Worm (Caenorhabditis elegans) whole organism, young adult: Measurements from ENCODE around the gene cul-3.
A peak's percentile ranks its signal among the peaks of the same experiment; 100 is the strongest.

ENCODE experiments used
- B0336.3 ChIP-seq: fragments of 200-800 bp; sonication (Bioruptor generic); IDR thresholded peaks from 2 replicates; pipeline ENCODE4 v1.3.6; 2022; ENCODE audit warnings: missing genetic modification characterization, missing compliant biosample characterization
- C06A6.2 ChIP-seq: fragments of 200-800 bp; sonication (Bioruptor generic); conservative IDR thresholded peaks from 2 replicates; pipeline ENCODE4 v1.3.6; 2022; ENCODE audit warnings: missing genetic modification characterization, missing compliant biosample characterization
- D2030.7 ChIP-seq: fragments of 200-800 bp; sonication (Bioruptor generic); IDR thresholded peaks from 2 replicates; pipeline ENCODE4 v1.3.6; 2022; ENCODE audit warnings: missing genetic modification reagents, missing genetic modification characterization, missing compliant biosample characterization
- F23B12.7 ChIP-seq: sonication (generic microtip); optimal IDR thresholded peaks from 2 replicates; lab custom pipeline; 2017; ENCODE audit warnings: missing genetic modification characterization, mild to moderate bottlenecking, missing compliant biosample characterization, antibody characterized with exemption, moderate library complexity; ENCODE audit not compliant: insufficient read depth
- K11D2.4 ChIP-seq: fragments of 200-800 bp; sonication (Bioruptor generic); IDR thresholded peaks from 2 replicates; pipeline ENCODE4 v1.3.6; 2022; ENCODE audit warnings: missing genetic modification reagents, missing genetic modification characterization, missing compliant biosample characterization
- Y53F4B.3 ChIP-seq: fragments of 200-800 bp; sonication (Bioruptor generic); IDR thresholded peaks from 2 replicates; pipeline ENCODE4 v1.3.6; 2022; ENCODE audit warnings: missing genetic modification reagents, missing genetic modification characterization, missing compliant biosample characterization
- Y53G8AR.9 ChIP-seq: fragments of 200-800 bp; sonication (Bioruptor generic); conservative IDR thresholded peaks from 2 replicates; pipeline ENCODE4 v1.3.6; 2022; ENCODE audit warnings: missing genetic modification reagents, missing genetic modification characterization, missing compliant biosample characterization
- Y56A3A.18 ChIP-seq: fragments of 200-800 bp; sonication (Bioruptor generic); IDR thresholded peaks from 2 replicates; pipeline ENCODE4 v1.3.6; 2022; ENCODE audit warnings: missing genetic modification reagents, missing genetic modification characterization, missing compliant biosample characterization
- Y79H2A.3 ChIP-seq: fragments of 200-800 bp; sonication (Bioruptor generic); conservative IDR thresholded peaks from 2 replicates; pipeline ENCODE4 v1.3.6; 2022; ENCODE audit warnings: missing genetic modification reagents, missing genetic modification characterization, missing compliant biosample characterization
- ama-1 ChIP-seq, 3 experiments: fragments of 150-350 bp in 1 of 3; sonication (generic microtip) in 2 of 3; optimal IDR thresholded peaks; 2 replicates each; lab custom pipeline; 2014 to 2018; ENCODE audit warnings: missing biosample characterization in 2 of 3, missing genetic modification characterization in 2 of 3, missing genetic modification reagents in 2 of 3
- attf-3 ChIP-seq: fragments of 200-800 bp; sonication (Bioruptor generic); conservative IDR thresholded peaks from 2 replicates; pipeline ENCODE4 v1.3.6; 2022; ENCODE audit warnings: missing genetic modification reagents, missing genetic modification characterization, missing compliant biosample characterization
- attf-6 ChIP-seq: fragments of 200-800 bp; sonication (Bioruptor generic); IDR thresholded peaks from 2 replicates; pipeline ENCODE4 v1.3.6; 2022; ENCODE audit warnings: missing genetic modification reagents, missing genetic modification characterization, missing compliant biosample characterization
- bed-2 ChIP-seq: fragments of 200-800 bp; sonication (Bioruptor generic); IDR thresholded peaks from 2 replicates; pipeline ENCODE4 v1.3.6; 2022; ENCODE audit warnings: missing genetic modification reagents, missing genetic modification characterization, missing compliant biosample characterization
- cebp-1 ChIP-seq, 2 experiments: fragments of 200-800 bp in 1 of 2; sonication (Bioruptor generic) in 1 of 2; sonication (generic microtip) in 1 of 2; IDR thresholded peaks in 1 of 2; optimal IDR thresholded peaks in 1 of 2; 2 replicates each; pipeline versions ENCODE4 v1.3.6 to Lab custom; 2017 to 2022; ENCODE audit warnings: missing compliant biosample characterization in 2 of 2, missing genetic modification characterization in 2 of 2, mild to moderate bottlenecking in 1 of 2, missing genetic modification reagents in 1 of 2, moderate library complexity in 1 of 2
- cebp-2 ChIP-seq: fragments of 200-800 bp; sonication (Bioruptor generic); IDR thresholded peaks from 2 replicates; pipeline ENCODE4 v1.3.6; 2022; ENCODE audit warnings: missing genetic modification characterization, missing compliant biosample characterization
- ceh-100 ChIP-seq: fragments of 200-800 bp; sonication (Bioruptor generic); IDR thresholded peaks from 2 replicates; pipeline ENCODE4 v1.3.6; 2022; ENCODE audit warnings: missing genetic modification reagents, missing genetic modification characterization, missing compliant biosample characterization
- chd-7 ChIP-seq: sonication (generic microtip); optimal IDR thresholded peaks from 2 replicates; lab custom pipeline; 2016; ENCODE audit warnings: mild to moderate bottlenecking, missing genetic modification characterization, moderate library complexity, missing compliant biosample characterization
- dox-1 ChIP-seq: fragments of 200-800 bp; sonication (Bioruptor generic); IDR thresholded peaks from 2 replicates; pipeline ENCODE4 v1.3.6; 2022; ENCODE audit warnings: missing genetic modification reagents, missing genetic modification characterization, missing compliant biosample characterization
- dpl-1 ChIP-seq: fragments of 150-350 bp; optimal IDR thresholded peaks from 2 replicates; lab custom pipeline; 2014; ENCODE audit warnings: missing biosample characterization, missing genetic modification reagents, missing genetic modification characterization
- efl-1 ChIP-seq: fragments of 150-350 bp; optimal IDR thresholded peaks from 2 replicates; lab custom pipeline; 2014; ENCODE audit warnings: missing biosample characterization, missing genetic modification reagents, missing genetic modification characterization
- egrh-3 ChIP-seq: fragments of 200-800 bp; sonication (Bioruptor generic); IDR thresholded peaks from 2 replicates; pipeline ENCODE4 v1.3.6; 2022; ENCODE audit warnings: missing genetic modification reagents, missing genetic modification characterization, missing compliant biosample characterization
- ets-4 ChIP-seq: fragments of 200-800 bp; sonication (Bioruptor generic); optimal IDR thresholded peaks from 2 replicates; lab custom pipeline; 2018; ENCODE audit warnings: mild to moderate bottlenecking, missing genetic modification characterization, missing compliant biosample characterization
- hmg-20 ChIP-seq: fragments of 200-800 bp; sonication (Bioruptor generic); IDR thresholded peaks from 2 replicates; pipeline ENCODE4 v1.3.6; 2022; ENCODE audit warnings: missing genetic modification reagents, missing genetic modification characterization, missing compliant biosample characterization
- hsf-1 ChIP-seq: fragments of 200-800 bp; sonication (Bioruptor generic); IDR thresholded peaks from 2 replicates; pipeline ENCODE4 v1.3.6; 2022; ENCODE audit warnings: missing genetic modification reagents, missing genetic modification characterization, missing compliant biosample characterization
- lin-35 ChIP-seq, 3 experiments: fragments of 150-350 bp in 2 of 3; sonication (generic microtip) in 1 of 3; optimal IDR thresholded peaks; 2 replicates each; lab custom pipeline; 2014 to 2018; ENCODE audit warnings: missing biosample characterization in 3 of 3, missing genetic modification characterization in 3 of 3, missing genetic modification reagents in 3 of 3
- lin-54 ChIP-seq: fragments of 200-800 bp; sonication (Bioruptor generic); optimal IDR thresholded peaks from 2 replicates; lab custom pipeline; 2018; ENCODE audit warnings: mild to moderate bottlenecking, missing genetic modification characterization, missing compliant biosample characterization
- lsy-27 ChIP-seq: sonication (generic microtip); optimal IDR thresholded peaks from 2 replicates; lab custom pipeline; 2017; ENCODE audit warnings: missing genetic modification characterization, mild to moderate bottlenecking, missing compliant biosample characterization, antibody characterized with exemption, missing genotype, borderline replicate concordance; ENCODE audit not compliant: insufficient read depth
- madf-10 ChIP-seq: sonication (generic microtip); optimal IDR thresholded peaks from 2 replicates; lab custom pipeline; 2016; ENCODE audit warnings: mild to moderate bottlenecking, missing genetic modification characterization, missing compliant biosample characterization
- madf-6 ChIP-seq: fragments of 200-800 bp; sonication (Bioruptor generic); IDR thresholded peaks from 2 replicates; pipeline ENCODE4 v1.3.6; 2022; ENCODE audit warnings: missing genetic modification reagents, missing genetic modification characterization, missing compliant biosample characterization
- mcd-1 ChIP-seq: fragments of 200-800 bp; sonication (Bioruptor generic); IDR thresholded peaks from 2 replicates; pipeline ENCODE4 v1.3.6; 2022; ENCODE audit warnings: missing genetic modification reagents, missing genetic modification characterization, missing compliant biosample characterization
- mes-4 ChIP-seq: sonication (generic microtip); optimal IDR thresholded peaks from 2 replicates; lab custom pipeline; 2016; ENCODE audit warnings: missing genotype, missing genetic modification characterization, missing compliant biosample characterization
- nhr-120 ChIP-seq: fragments of 200-800 bp; sonication (Bioruptor generic); IDR thresholded peaks from 2 replicates; pipeline ENCODE4 v1.3.6; 2022; ENCODE audit warnings: missing genetic modification characterization, missing compliant biosample characterization
- nhr-27 ChIP-seq: fragments of 200-800 bp; sonication (Bioruptor generic); optimal IDR thresholded peaks from 2 replicates; lab custom pipeline; 2018; ENCODE audit warnings: mild to moderate bottlenecking, missing genetic modification characterization, moderate library complexity, missing compliant biosample characterization
- nhr-90 ChIP-seq: sonication (generic microtip); optimal IDR thresholded peaks from 2 replicates; lab custom pipeline; 2016; ENCODE audit warnings: missing genotype, mild to moderate bottlenecking, missing genetic modification characterization, missing compliant biosample characterization
- rec-8 ChIP-seq, 2 experiments: sonication (generic microtip); optimal IDR thresholded peaks; 2 replicates each; lab custom pipeline; 2016; ENCODE audit warnings: mild to moderate bottlenecking in 2 of 2, missing genetic modification characterization in 2 of 2, missing genetic modification reagents in 2 of 2, missing genotype in 2 of 2, missing biosample characterization in 1 of 2, missing compliant biosample characterization in 1 of 2, moderate library complexity in 1 of 2
- sdz-38 ChIP-seq: sonication (generic microtip); optimal IDR thresholded peaks from 2 replicates; lab custom pipeline; 2016; ENCODE audit warnings: missing genotype, missing genetic modification characterization, missing compliant biosample characterization
- snpc-3.4 ChIP-seq: sonication (generic microtip); optimal IDR thresholded peaks from 2 replicates; lab custom pipeline; 2017; ENCODE audit warnings: missing genetic modification characterization, mild to moderate bottlenecking, missing compliant biosample characterization, antibody characterized with exemption, moderate library complexity, missing genotype, missing genetic modification reagents
- snpc-4 ChIP-seq, 5 experiments: fragments of 150-350 bp in 1 of 5; sonication (generic microtip) in 4 of 5; optimal IDR thresholded peaks; 2 replicates each; lab custom pipeline; 2014 to 2018; ENCODE audit warnings: missing genetic modification characterization in 5 of 5, missing biosample characterization in 3 of 5, antibody characterized with exemption in 2 of 5, mild to moderate bottlenecking in 2 of 5, missing compliant biosample characterization in 2 of 5, missing genotype in 2 of 5, moderate library complexity in 2 of 5, missing genetic modification reagents in 1 of 5
- sptf-2 ChIP-seq: fragments of 200-800 bp; sonication (Bioruptor generic); optimal IDR thresholded peaks from 2 replicates; lab custom pipeline; 2018; ENCODE audit warnings: mild to moderate bottlenecking, missing genetic modification characterization, missing compliant biosample characterization
- tbp1 ChIP-seq: fragments of 200-800 bp; sonication (Bioruptor generic); optimal IDR thresholded peaks from 2 replicates; lab custom pipeline; 2018; ENCODE audit warnings: mild to moderate bottlenecking, missing genetic modification characterization, missing compliant biosample characterization
- tbx-9 ChIP-seq: sonication (generic microtip); optimal IDR thresholded peaks from 2 replicates; lab custom pipeline; 2016; ENCODE audit warnings: borderline replicate concordance, missing genetic modification characterization, inconsistent platforms, missing compliant biosample characterization
- unc-62 ChIP-seq: fragments of 150-350 bp; optimal IDR thresholded peaks from 2 replicates; lab custom pipeline; 2014; ENCODE audit warnings: missing biosample characterization, missing genetic modification reagents, missing genetic modification characterization
- ztf-28 ChIP-seq: fragments of 200-800 bp; sonication (Bioruptor generic); IDR thresholded peaks from 2 replicates; pipeline ENCODE4 v1.3.6; 2022; ENCODE audit warnings: missing genetic modification reagents, missing genetic modification characterization, missing compliant biosample characterization

cul-3 gene

DNA sequence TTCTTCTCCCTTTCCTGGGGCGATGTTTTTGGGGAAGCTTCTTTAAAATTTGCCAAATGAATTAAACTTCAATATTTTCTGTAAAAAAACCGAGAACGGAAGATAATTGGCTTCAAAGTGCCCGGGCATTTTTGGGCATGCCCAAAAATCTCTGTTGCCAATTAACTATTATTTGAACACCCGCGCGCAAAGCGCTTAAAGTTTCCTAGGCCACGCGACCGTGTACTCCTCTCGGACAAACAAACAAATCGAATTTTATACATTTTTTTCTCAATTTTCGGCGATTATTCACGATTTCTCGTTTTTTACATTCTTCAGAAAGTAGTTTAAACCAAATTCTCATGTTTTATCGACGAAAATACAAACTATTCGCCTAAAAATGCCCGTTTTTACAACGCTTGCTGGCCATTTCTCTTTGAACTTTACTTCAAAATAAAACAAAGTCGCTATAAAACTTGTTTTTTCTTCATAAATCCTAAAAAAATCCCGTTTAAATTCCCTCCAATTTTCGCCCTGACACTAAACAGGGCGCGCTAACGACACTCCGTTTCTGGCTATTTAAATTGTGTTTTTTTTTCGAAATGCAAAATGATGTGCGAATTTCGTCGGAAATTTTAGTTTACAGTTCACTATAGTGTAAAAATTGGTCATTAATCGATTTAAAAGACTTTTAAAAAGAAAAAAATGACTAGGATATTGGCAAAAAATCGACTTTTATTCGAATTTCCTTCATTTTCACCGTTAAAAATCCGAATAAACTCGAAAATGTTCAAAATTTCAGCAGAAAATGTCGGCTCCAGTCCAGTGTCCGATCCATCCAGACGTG, 21.0 kb upstream of the cul-3 start, which contains the start of gene ttb-1:
TSS of gene ttb-1 (plus strand) at position 776 of the 826 bp plus-strand sequence.
- TF ChIP-seq mcd-1 (0 out of 2 replicates have a peak, but pooled peaks have one; percentile 32), ama-1 (optimal IDR thresholded peaks at IDR 0.05; lab: Kevin White, UChicago) (no peak), ama-1 (GFP tag; optimal IDR thresholded peaks at IDR 0.05; lab: Kevin White, UChicago) (no peak), cebp-1 (GFP tag; IDR thresholded peaks at IDR 0.05; lab: Robert Waterston, UW) (no peak), cebp-1 (tag; optimal IDR thresholded peaks at IDR 0.05; lab: Kevin White, UChicago) (no peak), lin-35 (GFP tag; optimal IDR thresholded peaks at IDR 0.05; lab: Kevin White, UChicago) (peak in 1 of 3 experiments; percentile 46), snpc-4 (GFP tag; optimal IDR thresholded peaks at IDR 0.05; lab: Kevin White, UChicago) (no peak), snpc-4 (tag; optimal IDR thresholded peaks at IDR 0.05; lab: Kevin White, UChicago) (no peak), efl-1 (GFP tag; lab: Kevin White, UChicago) (peak; percentile 68), B0336.3 (GFP tag; lab: Robert Waterston, UW) (no peak), dox-1 (GFP tag; lab: Robert Waterston, UW) (0 out of 2 replicates have a peak, but pooled peaks have one; percentile 11), C06A6.2 (GFP tag; lab: Robert Waterston, UW) (no peak), egrh-3 (GFP tag; lab: Robert Waterston, UW) (no peak), ceh-100 (GFP tag; lab: Robert Waterston, UW) (no peak), F23B12.7 (tag; lab: Kevin White, UChicago) (no peak), rec-8 (tag; optimal IDR thresholded peaks at IDR 0.05; lab: Kevin White, UChicago) (no peak), madf-6 (GFP tag; lab: Robert Waterston, UW) (peak; percentile 57; the same call in 1 of the 2 replicates), cebp-2 (GFP tag; lab: Robert Waterston, UW) (no peak), chd-7 (no peak), Y53F4B.3 (GFP tag; lab: Robert Waterston, UW) (no peak), hmg-20 (GFP tag; lab: Robert Waterston, UW) (no peak), attf-3 (GFP tag; lab: Robert Waterston, UW) (peak; percentile 91), lsy-27 (no peak), hsf-1 (GFP tag; lab: Robert Waterston, UW) (no peak), mes-4 (tag; lab: Kevin White, UChicago) (no peak), madf-10 (no peak), ztf-28 (no peak), lin-54 (GFP tag; lab: Kevin White, UChicago) (peak; percentile 66), Y79H2A.3 (GFP tag; lab: Robert Waterston, UW) (no peak), tbp1 (GFP tag; lab: Kevin White, UChicago) (no peak), dpl-1 (GFP tag; lab: Kevin White, UChicago) (peak; percentile 21), sdz-38 (tag; lab: Kevin White, UChicago) (no peak), tbx-9 (tag; lab: Kevin White, UChicago) (no peak), attf-6 (GFP tag; lab: Robert Waterston, UW) (no peak), nhr-120 (GFP tag; lab: Robert Waterston, UW) (no peak), nhr-90 (tag; lab: Kevin White, UChicago) (no peak), D2030.7 (GFP tag; lab: Robert Waterston, UW) (peak; percentile 74), ets-4 (GFP tag; lab: Kevin White, UChicago) (no peak), bed-2 (GFP tag; lab: Robert Waterston, UW) (no peak), nhr-27 (tag; lab: Kevin White, UChicago) (no peak), sptf-2 (GFP tag; lab: Kevin White, UChicago) (no peak), K11D2.4 (GFP tag; lab: Robert Waterston, UW) (no peak), unc-62 (GFP tag; lab: Kevin White, UChicago) (no peak), snpc-3.4 (no peak), Y53G8AR.9 (GFP tag; lab: Robert Waterston, UW) (no peak), Y56A3A.18 (GFP tag; lab: Robert Waterston, UW) (no peak)
